Fruit fly (Drosophila melanogaster) whole organism, embryonic: ENCODE measurements around the gene dyl.

ENCODE experiments used
- ATbp ChIP-seq: fragments of 200-800 bp; sonication (Bioruptor generic); optimal IDR thresholded peaks from 2 replicates; lab custom pipeline; 2017; ENCODE audit warnings: missing biosample characterization, mild to moderate bottlenecking, missing genetic modification characterization, missing genetic modification reagents
- Antp ChIP-seq: fragments of 200-800 bp; sonication (Bioruptor generic); optimal IDR thresholded peaks from 3 replicates; lab custom pipeline; 2016; ENCODE audit warnings: missing biosample characterization, missing genetic modification characterization
- Asciz ChIP-seq: fragments of 200-800 bp; sonication (Bioruptor generic); optimal IDR thresholded peaks from 2 replicates; lab custom pipeline; 2017; ENCODE audit warnings: missing biosample characterization, mild to moderate bottlenecking, missing genetic modification characterization, missing genetic modification reagents
- Atf3 ChIP-seq: fragments of 200-800 bp; sonication (Bioruptor generic); optimal IDR thresholded peaks from 3 replicates; lab custom pipeline; 2016; ENCODE audit warnings: missing biosample characterization, missing genetic modification characterization
- CG10274 ChIP-seq: fragments of 200-800 bp; sonication (Bioruptor generic); optimal IDR thresholded peaks from 3 replicates; lab custom pipeline; 2017; ENCODE audit warnings: missing biosample characterization, mild to moderate bottlenecking, missing genetic modification characterization
- CG11247 ChIP-seq: fragments of 200-800 bp; sonication (Bioruptor generic); IDR thresholded peaks from 2 replicates; pipeline ENCODE4 v1.3.6; 2022; ENCODE audit warnings: missing biosample characterization, missing genetic modification characterization
- CG11398 ChIP-seq: fragments of 200-800 bp; sonication (Bioruptor generic); optimal IDR thresholded peaks from 2 replicates; lab custom pipeline; 2016; ENCODE audit warnings: missing biosample characterization, missing genetic modification characterization
- CG12071 ChIP-seq: fragments of 200-800 bp; sonication (Bioruptor generic); optimal IDR thresholded peaks from 3 replicates; lab custom pipeline; 2018; ENCODE audit warnings: missing biosample characterization, mild to moderate bottlenecking, missing genetic modification characterization
- CG12744 ChIP-seq: fragments of 200-800 bp; sonication (Bioruptor generic); optimal IDR thresholded peaks from 2 replicates; lab custom pipeline; 2016; ENCODE audit warnings: missing biosample characterization, missing genetic modification characterization
- CG18011 ChIP-seq: fragments of 200-800 bp; sonication (Bioruptor generic); optimal IDR thresholded peaks from 2 replicates; lab custom pipeline; 2017; ENCODE audit warnings: missing biosample characterization, missing genetic modification characterization, mild to moderate bottlenecking, moderate library complexity, missing genotype
- CG2875 ChIP-seq: fragments of 200-800 bp; sonication (Bioruptor generic); optimal IDR thresholded peaks from 2 replicates; lab custom pipeline; 2017; ENCODE audit warnings: missing biosample characterization, mild to moderate bottlenecking, missing genetic modification characterization, missing genetic modification reagents
- CG2889 ChIP-seq: fragments of 200-800 bp; sonication (Bioruptor generic); IDR thresholded peaks from 3 replicates; pipeline ENCODE4 v1.3.6; 2022; ENCODE audit warnings: missing biosample characterization, missing genetic modification characterization
- CG34376 ChIP-seq: fragments of 200-800 bp; sonication (Bioruptor generic); optimal IDR thresholded peaks from 2 replicates; lab custom pipeline; 2018; ENCODE audit warnings: missing biosample characterization, mild to moderate bottlenecking, missing genetic modification characterization
- CG42726 ChIP-seq: fragments of 200-800 bp; sonication (Bioruptor generic); IDR thresholded peaks from 2 replicates; pipeline ENCODE4 v1.3.6; 2022; ENCODE audit warnings: missing biosample characterization, missing genetic modification characterization; ENCODE audit not compliant: partially characterized antibody
- CG4328 ChIP-seq: fragments of 200-800 bp; sonication (Bioruptor generic); optimal IDR thresholded peaks from 3 replicates; lab custom pipeline; 2017; ENCODE audit warnings: missing biosample characterization, missing genetic modification reagents, missing genetic modification characterization
- CG43689 ChIP-seq: fragments of 200-800 bp; sonication (Bioruptor generic); IDR thresholded peaks from 2 replicates; pipeline ENCODE4 v1.3.6; 2022; ENCODE audit warnings: missing biosample characterization, missing genetic modification characterization
- CG6813 ChIP-seq: fragments of 200-800 bp; sonication (Bioruptor generic); optimal IDR thresholded peaks from 2 replicates; lab custom pipeline; 2017; ENCODE audit warnings: missing biosample characterization, missing genetic modification characterization, mild to moderate bottlenecking, moderate library complexity, missing genetic modification reagents
- CkIIα-i1 ChIP-seq: fragments of 200-800 bp; sonication (Bioruptor generic); IDR thresholded peaks from 2 replicates; pipeline ENCODE4 v1.3.6; 2022; ENCODE audit warnings: missing biosample characterization, missing genetic modification characterization
- Dp ChIP-seq: fragments of 200-800 bp; sonication (Bioruptor generic); optimal IDR thresholded peaks from 2 replicates; lab custom pipeline; 2018; ENCODE audit warnings: missing biosample characterization, mild to moderate bottlenecking, missing genetic modification characterization, moderate library complexity
- Drgx ChIP-seq: fragments of 200-800 bp; sonication (Bioruptor generic); IDR thresholded peaks from 2 replicates; pipeline ENCODE4 v1.3.6; 2022; ENCODE audit warnings: missing biosample characterization, missing genetic modification characterization
- ERR ChIP-seq: fragments of 200-800 bp; sonication (Bioruptor generic); optimal IDR thresholded peaks from 2 replicates; lab custom pipeline; 2016; ENCODE audit warnings: missing biosample characterization, missing genetic modification characterization
- Fer1 ChIP-seq: fragments of 200-800 bp; sonication (Bioruptor generic); optimal IDR thresholded peaks from 2 replicates; lab custom pipeline; 2017; ENCODE audit warnings: missing biosample characterization, mild to moderate bottlenecking, missing genetic modification characterization
- Hr51 ChIP-seq, 2 experiments: fragments of 200-800 bp; sonication (Bioruptor generic); optimal IDR thresholded peaks; 2 replicates in 1 of 2; 3 replicates in 1 of 2; lab custom pipeline; 2016 to 2018; ENCODE audit warnings: missing biosample characterization in 2 of 2, missing genetic modification characterization in 2 of 2, mild to moderate bottlenecking in 1 of 2, moderate library complexity in 1 of 2
- MESR4 ChIP-seq: fragments of 200-800 bp; sonication (Bioruptor generic); optimal IDR thresholded peaks from 2 replicates; lab custom pipeline; 2018; ENCODE audit warnings: missing biosample characterization, mild to moderate bottlenecking, missing genetic modification characterization, moderate library complexity
- Myb ChIP-seq: fragments of 200-800 bp; sonication (Bioruptor generic); optimal IDR thresholded peaks from 2 replicates; lab custom pipeline; 2016; ENCODE audit warnings: missing biosample characterization, missing genetic modification characterization
- Pdp1 ChIP-seq, 2 experiments: fragments of 200-800 bp; sonication (Bioruptor generic); optimal IDR thresholded peaks; 3 replicates each; lab custom pipeline; 2016; ENCODE audit warnings: missing biosample characterization in 2 of 2, missing genetic modification characterization in 2 of 2, mild to moderate bottlenecking in 1 of 2, moderate library complexity in 1 of 2
- Sox100B ChIP-seq: fragments of 200-800 bp; sonication (Bioruptor generic); optimal IDR thresholded peaks from 3 replicates; lab custom pipeline; 2018; ENCODE audit warnings: missing biosample characterization, mild to moderate bottlenecking, missing genetic modification characterization
- Sry-β ChIP-seq: fragments of 200-800 bp; sonication (Bioruptor generic); optimal IDR thresholded peaks from 2 replicates; lab custom pipeline; 2018; ENCODE audit warnings: missing biosample characterization, mild to moderate bottlenecking, missing genetic modification characterization, moderate library complexity
- Ssrp ChIP-seq: fragments of 200-800 bp; sonication (Bioruptor generic); optimal IDR thresholded peaks from 2 replicates; lab custom pipeline; 2018; ENCODE audit warnings: missing biosample characterization, mild to moderate bottlenecking, missing genetic modification characterization, moderate library complexity
- Taf1 ChIP-seq: fragments of 200-800 bp; sonication (Bioruptor generic); IDR thresholded peaks from 2 replicates; pipeline ENCODE4 v1.3.6; 2022; ENCODE audit warnings: missing biosample characterization, missing genetic modification characterization
- Xbp1 ChIP-seq: fragments of 200-800 bp; sonication (Bioruptor generic); optimal IDR thresholded peaks from 3 replicates; lab custom pipeline; 2016; ENCODE audit warnings: missing biosample characterization, mild to moderate bottlenecking, missing genetic modification characterization
- aop ChIP-seq: fragments of 200-800 bp; sonication (Bioruptor generic); IDR thresholded peaks from 2 replicates; pipeline ENCODE4 v1.3.6; 2022; ENCODE audit warnings: missing biosample characterization, missing genetic modification characterization
- bowl ChIP-seq: fragments of 200-800 bp; sonication (Bioruptor generic); IDR thresholded peaks from 2 replicates; pipeline ENCODE4 v1.3.6; 2022; ENCODE audit warnings: missing biosample characterization, missing genetic modification characterization
- crc ChIP-seq: fragments of 200-800 bp; sonication (Bioruptor generic); optimal IDR thresholded peaks from 2 replicates; lab custom pipeline; 2016; ENCODE audit warnings: missing biosample characterization, missing genetic modification characterization
- cwo ChIP-seq: fragments of 200-800 bp; sonication (Bioruptor generic); optimal IDR thresholded peaks from 3 replicates; lab custom pipeline; 2017; ENCODE audit warnings: missing biosample characterization, missing genetic modification characterization, mild to moderate bottlenecking, moderate library complexity, missing genetic modification reagents
- en ChIP-seq: fragments of 200-800 bp; sonication (Bioruptor generic); optimal IDR thresholded peaks from 2 replicates; lab custom pipeline; 2016; ENCODE audit warnings: missing biosample characterization, missing genetic modification characterization
- eyg ChIP-seq: fragments of 200-800 bp; sonication (Bioruptor generic); optimal IDR thresholded peaks from 3 replicates; lab custom pipeline; 2016; ENCODE audit warnings: missing biosample characterization, missing genetic modification characterization
- fd64A ChIP-seq: fragments of 200-800 bp; sonication (Bioruptor generic); optimal IDR thresholded peaks from 3 replicates; lab custom pipeline; 2018; ENCODE audit warnings: missing biosample characterization, mild to moderate bottlenecking, missing genetic modification characterization
- hbn ChIP-seq: fragments of 200-800 bp; sonication (Bioruptor generic); IDR thresholded peaks from 2 replicates; pipeline ENCODE4 v1.3.6; 2022; ENCODE audit warnings: missing biosample characterization, missing genetic modification characterization; ENCODE audit not compliant: partially characterized antibody
- maf-S ChIP-seq: fragments of 200-800 bp; sonication (Bioruptor generic); optimal IDR thresholded peaks from 2 replicates; lab custom pipeline; 2016; ENCODE audit warnings: missing biosample characterization, missing genetic modification characterization
- pfk ChIP-seq: fragments of 200-800 bp; sonication (Bioruptor generic); optimal IDR thresholded peaks from 2 replicates; lab custom pipeline; 2018; ENCODE audit warnings: missing biosample characterization, mild to moderate bottlenecking, missing genetic modification characterization, moderate library complexity
- ranshi ChIP-seq: fragments of 200-800 bp; sonication (Bioruptor generic); IDR thresholded peaks from 2 replicates; pipeline ENCODE4 v1.3.6; 2022; ENCODE audit warnings: missing biosample characterization, missing genetic modification characterization
- sc ChIP-seq, 3 experiments: fragments of >200 bp in 2 of 3; fragments of 200-800 bp in 1 of 3; sonication (Bioruptor generic) in 1 of 3; optimal IDR thresholded peaks; 2 replicates in 2 of 3; 3 replicates in 1 of 3; lab custom pipeline; 2017; ENCODE audit warnings: mild to moderate bottlenecking in 1 of 3, missing biosample characterization in 1 of 3, missing genetic modification characterization in 1 of 3, missing genetic modification reagents in 1 of 3
- schlank ChIP-seq: fragments of 200-800 bp; sonication (Bioruptor generic); optimal IDR thresholded peaks from 2 replicates; lab custom pipeline; 2018; ENCODE audit warnings: missing biosample characterization, mild to moderate bottlenecking, missing genetic modification characterization
- sim ChIP-seq: fragments of 200-800 bp; sonication (Bioruptor generic); IDR thresholded peaks from 2 replicates; pipeline ENCODE4 v1.3.6; 2022; ENCODE audit warnings: missing biosample characterization, missing genetic modification characterization
- slou ChIP-seq: fragments of 200-800 bp; sonication (Bioruptor generic); optimal IDR thresholded peaks from 3 replicates; lab custom pipeline; 2016; ENCODE audit warnings: missing biosample characterization, missing genetic modification characterization
- stc ChIP-seq: fragments of 200-800 bp; sonication (Bioruptor generic); IDR thresholded peaks from 2 replicates; pipeline ENCODE4 v1.3.6; 2022; ENCODE audit warnings: missing biosample characterization, missing genetic modification characterization
- tll ChIP-seq, 2 experiments: fragments of 200-800 bp in 1 of 2; fragments of >200 bp in 1 of 2; sonication (Bioruptor generic) in 1 of 2; optimal IDR thresholded peaks; 2 replicates each; lab custom pipeline; 2017 to 2019; ENCODE audit warnings: missing biosample characterization in 2 of 2, missing genetic modification characterization in 2 of 2, mild to moderate bottlenecking in 1 of 2, moderate library complexity in 1 of 2
- wdn ChIP-seq: fragments of 200-800 bp; sonication (Bioruptor generic); IDR thresholded peaks from 2 replicates; pipeline ENCODE4 v1.3.6; 2022; ENCODE audit warnings: missing biosample characterization, missing genetic modification characterization
- z ChIP-seq: fragments of 200-800 bp; sonication (Bioruptor generic); IDR thresholded peaks from 3 replicates; pipeline ENCODE4 v1.3.6; 2022; ENCODE audit warnings: missing biosample characterization, missing genetic modification characterization

The dyl gene

dm6 chr3L:4282627-4283026, 24.9 kb downstream of the dyl start, which contains the start of gene CG11583:
Gene CG11583, minus strand, starts transcription at chr3L:4282817.
- TF ChIP-seq pfk (GFP tag; lab: Kevin White, UChicago) (no peak), Antp (peak; percentile 44), CG10274 (GFP tag; lab: Kevin White, UChicago) (no peak), Asciz (GFP tag; lab: Kevin White, UChicago) (no peak), Drgx (GFP tag; lab: Robert Waterston, UW) (no peak), Atf3 (GFP tag; lab: Kevin White, UChicago) (no peak), Sox100B (GFP tag; lab: Kevin White, UChicago) (no peak), z (no peak), tll (GFP tag; optimal IDR thresholded peaks at IDR 0.05; lab: Kevin White, UChicago) (no peak), CG11247 (GFP tag; lab: Robert Waterston, UW) (peak; percentile 9; the same call in 1 of the 2 replicates), bowl (GFP tag; lab: Robert Waterston, UW) (no peak), hbn (GFP tag; lab: Robert Waterston, UW) (no peak), CG11398 (GFP tag; lab: Kevin White, UChicago) (no peak), fd64A (GFP tag; lab: Kevin White, UChicago) (no peak), slou (GFP tag; lab: Kevin White, UChicago) (no peak), sim (no peak), Dp (GFP tag; lab: Kevin White, UChicago) (peak; percentile 74), CG4328 (no peak), en (peak; percentile 4), CG2875 (GFP tag; lab: Kevin White, UChicago) (no peak), CG12744 (peak; percentile 35), ranshi (GFP tag; lab: Robert Waterston, UW) (no peak), CG43689 (GFP tag; lab: Robert Waterston, UW) (no peak), CG18011 (no peak), wdn (GFP tag; lab: Robert Waterston, UW) (no peak), Myb (peak; percentile 92), Pdp1 (GFP tag; optimal IDR thresholded peaks at IDR 0.05; lab: Kevin White, UChicago) (peak in 1 of 2 experiments; percentile 28), Sry-β (GFP tag; lab: Kevin White, UChicago) (no peak), CkIIα-i1 (GFP tag; lab: Robert Waterston, UW) (no peak), CG34376 (no peak), Ssrp (tag; lab: Kevin White, UChicago) (no peak), CG2889 (GFP tag; lab: Robert Waterston, UW) (no peak), sc (optimal IDR thresholded peaks at IDR 0.05; lab: Kevin White, UChicago) (no peak), sc (GFP tag; optimal IDR thresholded peaks at IDR 0.05; lab: Kevin White, UChicago) (no peak), MESR4 (GFP tag; lab: Kevin White, UChicago) (peak; percentile 83), CG6813 (GFP tag; lab: Kevin White, UChicago) (no peak), cwo (peak; percentile 93), stc (GFP tag; lab: Robert Waterston, UW) (no peak), eyg (GFP tag; lab: Kevin White, UChicago) (no peak), crc (GFP tag; lab: Kevin White, UChicago) (peak; percentile 3), ERR (GFP tag; lab: Kevin White, UChicago) (no peak), Xbp1 (GFP tag; lab: Kevin White, UChicago) (peak; percentile 64), maf-S (GFP tag; lab: Kevin White, UChicago) (peak; percentile 34), schlank (tag; lab: Kevin White, UChicago) (no peak), CG42726 (GFP tag; lab: Robert Waterston, UW) (no peak), aop (GFP tag; lab: Robert Waterston, UW) (no peak), CG12071 (GFP tag; lab: Kevin White, UChicago) (no peak), Taf1 (GFP tag; lab: Robert Waterston, UW) (no peak), ATbp (GFP tag; lab: Kevin White, UChicago) (no peak), Hr51 (GFP tag; optimal IDR thresholded peaks at IDR 0.05; lab: Kevin White, UChicago) (peak in 1 of 2 experiments; percentile 32), Fer1 (GFP tag; lab: Kevin White, UChicago) (peak; percentile 42)
